Fruit fly (Drosophila melanogaster): ENCODE results near the gene CG4291.

The CG4291 gene

DNA sequence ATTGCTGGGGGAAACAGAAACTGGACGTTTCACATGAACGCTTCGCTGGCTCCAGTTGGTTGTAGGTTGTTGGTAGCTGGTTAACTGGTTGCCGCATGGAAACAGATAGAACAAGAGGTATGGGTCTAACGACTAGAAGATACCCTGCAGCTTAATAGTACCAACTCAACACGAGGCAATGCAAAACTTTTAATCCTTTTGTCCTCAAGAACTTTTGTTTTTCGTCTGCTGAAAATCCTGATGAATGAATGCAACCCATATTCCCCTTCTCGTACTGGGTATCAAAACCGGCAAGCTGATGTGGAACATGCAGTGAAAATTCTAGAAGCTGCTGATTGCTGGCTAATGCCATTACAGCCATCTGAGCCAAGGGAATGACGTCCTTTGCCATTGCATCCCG, 14.5 kb downstream of the CG4291 start (continued):
- TF ChIP-seq Blimp-1 (GFP tag; optimal IDR thresholded peaks at IDR 0.05) (no peak), Hr39 (GFP tag; optimal IDR thresholded peaks at IDR 0.05) (no peak), dsx (GFP tag; optimal IDR thresholded peaks at IDR 0.05; ENCODE audit: poor library complexity, severe bottlenecking) (peak; percentile 33), CG1621 (tag; optimal IDR thresholded peaks at IDR 0.05) (peak; percentile 53), Ets21C (GFP tag; optimal IDR thresholded peaks at IDR 0.05) (peak; percentile 28), lz (GFP tag; optimal IDR thresholded peaks at IDR 0.05) (peak; percentile 4), Met (GFP tag; optimal IDR thresholded peaks at IDR 0.05) (no peak), CG6792 (GFP tag; optimal IDR thresholded peaks at IDR 0.05) (peak; percentile 50), CG8119 (GFP tag; IDR thresholded peaks at IDR 0.05) (peak; percentile 92), ss (GFP tag; optimal IDR thresholded peaks at IDR 0.05) (peak; percentile 18 to 54), eg (GFP tag; IDR thresholded peaks at IDR 0.05) (peak; percentile 93), Sox15 (GFP tag; optimal IDR thresholded peaks at IDR 0.05) (no peak), fd85E (GFP tag; optimal IDR thresholded peaks at IDR 0.05) (no peak), CG10631 (GFP tag; optimal IDR thresholded peaks at IDR 0.05) (peak; percentile 82), cyc (GFP tag; optimal IDR thresholded peaks at IDR 0.05) (no peak), Smox (GFP tag; optimal IDR thresholded peaks at IDR 0.05) (no peak), salr (GFP tag; optimal IDR thresholded peaks at IDR 0.05) (no peak), CG3919 (GFP tag; optimal IDR thresholded peaks at IDR 0.05) (peak; percentile 75), CG11762 (GFP tag; optimal IDR thresholded peaks at IDR 0.05; ENCODE audit: insufficient read depth) (peak; percentile 27), CG6276 (GFP tag; optimal IDR thresholded peaks at IDR 0.05) (peak; percentile 67), spab (GFP tag; optimal IDR thresholded peaks at IDR 0.05) (no peak), CG11902 (GFP tag; optimal IDR thresholded peaks at IDR 0.05) (peak; percentile 12), topi (GFP tag; optimal IDR thresholded peaks at IDR 0.05) (no peak), Eip75B (GFP tag; optimal IDR thresholded peaks at IDR 0.05) (peak; percentile 88), CG16779 (tag; optimal IDR thresholded peaks at IDR 0.05) (peak; percentile 79), Gug (GFP tag; IDR thresholded peaks at IDR 0.05) (peak; percentile 72), OdsH (GFP tag; optimal IDR thresholded peaks at IDR 0.05) (no peak), CG15336 (GFP tag; IDR thresholded peaks at IDR 0.05) (peak; percentile 90), Lpt (GFP tag; optimal IDR thresholded peaks at IDR 0.05) (peak; percentile 88), Eip93F (GFP tag; optimal IDR thresholded peaks at IDR 0.05) (no peak), Ets96B (tag; optimal IDR thresholded peaks at IDR 0.05) (no peak), CG6163 (GFP tag; IDR thresholded peaks at IDR 0.05) (peak; percentile 83), Sox102F (GFP tag; optimal IDR thresholded peaks at IDR 0.05) (no peak)

dm6 chr2L:827516-828362, 24.8 kb downstream of the CG4291 start:
- TF ChIP-seq CG11762 (GFP tag; optimal IDR thresholded peaks at IDR 0.05; ENCODE audit: insufficient read depth) (no peak), CG10631 (GFP tag; optimal IDR thresholded peaks at IDR 0.05) (no peak), CG15336 (GFP tag; IDR thresholded peaks at IDR 0.05) (peak; percentile 60), OdsH (GFP tag; optimal IDR thresholded peaks at IDR 0.05) (no peak), dsx (GFP tag; optimal IDR thresholded peaks at IDR 0.05; ENCODE audit: poor library complexity, severe bottlenecking) (no peak), topi (GFP tag; optimal IDR thresholded peaks at IDR 0.05) (no peak), CG3919 (GFP tag; optimal IDR thresholded peaks at IDR 0.05) (no peak), Sox102F (GFP tag; optimal IDR thresholded peaks at IDR 0.05) (no peak), CG7368 (GFP tag; optimal IDR thresholded peaks at IDR 0.05) (no peak), fkh (GFP tag; optimal IDR thresholded peaks at IDR 0.05) (peak; percentile 74), Met (GFP tag; optimal IDR thresholded peaks at IDR 0.05) (no peak), Ets96B (tag; optimal IDR thresholded peaks at IDR 0.05) (no peak), esn (GFP tag; optimal IDR thresholded peaks at IDR 0.05) (peak; percentile 75), CG31627 (GFP tag; optimal IDR thresholded peaks at IDR 0.05) (peak; percentile 49), pdm3 (GFP tag; optimal IDR thresholded peaks at IDR 0.05) (no peak), Hr39 (GFP tag; optimal IDR thresholded peaks at IDR 0.05) (no peak), acj6 (GFP tag; optimal IDR thresholded peaks at IDR 0.05) (no peak), ss (GFP tag; optimal IDR thresholded peaks at IDR 0.05) (no peak), vri (GFP tag; optimal IDR thresholded peaks at IDR 0.05) (peak; percentile 93), CG34406 (GFP tag; optimal IDR thresholded peaks at IDR 0.05) (peak; percentile 21), eg (GFP tag; IDR thresholded peaks at IDR 0.05) (no peak), CG6792 (GFP tag; optimal IDR thresholded peaks at IDR 0.05) (peak; percentile 42), CG32006 (GFP tag; optimal IDR thresholded peaks at IDR 0.05) (no peak), Gug (GFP tag; IDR thresholded peaks at IDR 0.05) (0 out of 2 replicates have a peak, but pooled peaks have one; percentile 10), CG11294 (GFP tag; IDR thresholded peaks at IDR 0.05) (no peak), net (GFP tag; optimal IDR thresholded peaks at IDR 0.05) (peak; percentile 9), Blimp-1 (GFP tag; optimal IDR thresholded peaks at IDR 0.05) (no peak), Ets21C (GFP tag; optimal IDR thresholded peaks at IDR 0.05) (peak; percentile 24), CG6854 (GFP tag; optimal IDR thresholded peaks at IDR 0.05) (no peak), Eip78C (GFP tag) (peak; percentile 73), CG1621 (tag; optimal IDR thresholded peaks at IDR 0.05) (no peak)

All from whole organism, prepupa.